Fruit fly (Drosophila melanogaster): ENCODE data around the gene Cyp9f3.

Gene Cyp9f3

DNA sequence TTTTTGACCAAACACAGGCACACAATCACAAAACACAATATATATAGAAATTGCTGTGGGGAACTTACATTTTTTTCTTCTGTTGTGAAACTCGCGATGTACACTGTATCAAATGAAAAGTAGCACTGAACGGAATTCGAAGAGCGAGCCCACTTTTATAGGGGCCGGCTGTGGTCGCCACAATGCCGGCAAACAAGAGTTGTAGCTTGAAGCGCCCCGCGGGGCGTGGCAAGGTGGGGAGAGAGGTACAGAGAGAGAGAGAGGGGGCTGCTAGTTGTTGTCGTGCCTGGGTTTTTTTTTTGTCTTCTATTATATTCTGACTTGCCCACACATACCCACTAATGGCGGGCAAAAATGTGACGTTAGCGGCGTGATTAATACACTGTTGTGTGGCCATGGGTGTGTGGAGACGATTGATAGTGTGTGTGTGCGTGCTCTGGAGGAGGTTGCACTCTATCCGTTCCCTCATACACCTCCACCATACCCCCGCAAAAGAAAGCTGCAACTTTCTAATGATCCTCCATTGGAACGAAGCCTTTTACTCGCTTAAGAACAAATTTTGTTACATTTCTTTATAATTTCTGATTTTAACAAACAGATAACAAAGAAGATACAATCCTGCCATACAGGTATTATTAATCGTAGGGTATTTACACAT is 29.5 kb downstream of the Cyp9f3 start, which contains the start of gene GstD1 (continued):
- TF ChIP-seq unpg (GFP tag; optimal IDR thresholded peaks at IDR 0.05) (no peak), Doc2 (GFP tag; IDR thresholded peaks at IDR 0.05) (no peak), tll (GFP tag; optimal IDR thresholded peaks at IDR 0.05) (no peak), unc-4 (GFP tag; IDR thresholded peaks at IDR 0.05; ENCODE audit: partially characterized antibody) (0 out of 2 replicates have a peak, but pooled peaks have one; percentile 18), NfI (GFP tag; optimal IDR thresholded peaks at IDR 0.05) (peak; percentile 31), sens (GFP tag) (peak; percentile 71), CG31365 (tag; optimal IDR thresholded peaks at IDR 0.05) (no peak), Atf6 (GFP tag; IDR thresholded peaks at IDR 0.05) (peak; percentile 43; the same call in 1 of the 2 replicates), Poxn (GFP tag; IDR thresholded peaks at IDR 0.05) (no peak), ind (GFP tag; optimal IDR thresholded peaks at IDR 0.05) (peak; percentile 63), Usf (GFP tag; optimal IDR thresholded peaks at IDR 0.05) (peak; percentile 14), Opbp (GFP tag; IDR thresholded peaks at IDR 0.05; ENCODE audit: partially characterized antibody) (peak; percentile 35; the same call in 2 of the 3 replicates), hth (optimal IDR thresholded peaks at IDR 0.05) (no peak), CG12659 (GFP tag; optimal IDR thresholded peaks at IDR 0.05) (peak; percentile 23), inv (GFP tag; IDR thresholded peaks at IDR 0.05; ENCODE audit: partially characterized antibody) (peak; percentile 45; the same call in 1 of the 2 replicates), vfl (GFP tag; optimal IDR thresholded peaks at IDR 0.05) (no peak), wdn (GFP tag; IDR thresholded peaks at IDR 0.05) (no peak; the same call in 1 of the 2 replicates), Ptx1 (GFP tag; IDR thresholded peaks at IDR 0.05) (peak; percentile 51), Aef1 (GFP tag; IDR thresholded peaks at IDR 0.05) (peak; percentile 71; the same call in 2 of the 3 replicates), CG8359 (GFP tag; optimal IDR thresholded peaks at IDR 0.05; ENCODE audit: borderline replicate concordance) (no peak), CG11247 (GFP tag; IDR thresholded peaks at IDR 0.05) (peak; percentile 43; the same call in 1 of the 2 replicates), CG8388 (GFP tag; optimal IDR thresholded peaks at IDR 0.05) (no peak), CG16815 (GFP tag; optimal IDR thresholded peaks at IDR 0.05) (no peak), CG10979 (tag; optimal IDR thresholded peaks at IDR 0.05) (peak; percentile 12), CG3281 (GFP tag; optimal IDR thresholded peaks at IDR 0.05) (peak; percentile 58), disco-r (GFP tag; optimal IDR thresholded peaks at IDR 0.05) (no peak), CG11695 (GFP tag; IDR thresholded peaks at IDR 0.05) (0 out of 3 replicates have a peak, but pooled peaks have one; percentile 10), CG30431 (GFP tag; optimal IDR thresholded peaks at IDR 0.05) (no peak), Gsc (GFP tag; IDR thresholded peaks at IDR 0.05) (no peak), ci (GFP tag; IDR thresholded peaks at IDR 0.05) (peak; percentile 63; the same call in 2 of the 3 replicates), CG15269 (tag; optimal IDR thresholded peaks at IDR 0.05) (peak; percentile 9), zf30C (GFP tag; optimal IDR thresholded peaks at IDR 0.05) (no peak), HmgD (GFP tag; optimal IDR thresholded peaks at IDR 0.05) (no peak), ara (GFP tag; IDR thresholded peaks at IDR 0.05) (no peak), CG1792 (GFP tag; optimal IDR thresholded peaks at IDR 0.05) (no peak), CG17802 (tag; optimal IDR thresholded peaks at IDR 0.05) (no peak), chn (GFP tag; optimal IDR thresholded peaks at IDR 0.05) (peak; percentile 30), CG3995 (GFP tag; optimal IDR thresholded peaks at IDR 0.05) (peak; percentile 49), Hr39 (optimal IDR thresholded peaks at IDR 0.05) (no peak), Kr (GFP tag; optimal IDR thresholded peaks at IDR 0.05) (no peak), CG12942 (GFP tag; optimal IDR thresholded peaks at IDR 0.05) (no peak), pita (GFP tag; optimal IDR thresholded peaks at IDR 0.05) (no peak), Sox102F (GFP tag; optimal IDR thresholded peaks at IDR 0.05) (peak; percentile 29), Abd-B (GFP tag; optimal IDR thresholded peaks at IDR 0.05) (peak; percentile 21), gcm (GFP tag; optimal IDR thresholded peaks at IDR 0.05) (peak; percentile 33), h (optimal IDR thresholded peaks at IDR 0.05) (no peak), CG14050 (GFP tag; IDR thresholded peaks at IDR 0.05) (no peak), CG17361 (GFP tag; IDR thresholded peaks at IDR 0.05) (peak; percentile 49; the same call in 1 of the 3 replicates), fu2 (GFP tag; optimal IDR thresholded peaks at IDR 0.05) (peak; percentile 26), yki (optimal IDR thresholded peaks at IDR 0.05) (no peak), CG11504 (tag; optimal IDR thresholded peaks at IDR 0.05) (peak; percentile 50)

Measured in whole organism, embryonic.